Worm (Caenorhabditis elegans) whole organism, L4 larva: ENCODE measurements around the gene ret-1.

Experiments
- F26F4.8 ChIP-seq: fragments of 200-800 bp; sonication (Bioruptor generic); conservative IDR thresholded peaks from 2 replicates; pipeline ENCODE4 v1.3.6; 2022; ENCODE audit warnings: missing genetic modification characterization, missing compliant biosample characterization
- F49E8.2 ChIP-seq: sonication (generic microtip); optimal IDR thresholded peaks from 2 replicates; lab custom pipeline; 2016; ENCODE audit warnings: missing compliant biosample characterization, mild to moderate bottlenecking, missing genetic modification characterization, borderline replicate concordance
- Y5F2A.4 ChIP-seq: fragments of 200-800 bp; sonication (Bioruptor generic); optimal IDR thresholded peaks from 2 replicates; lab custom pipeline; 2018; ENCODE audit warnings: mild to moderate bottlenecking, missing genetic modification characterization, missing compliant biosample characterization
- ZK546.5 ChIP-seq, 2 experiments: sonication (generic microtip); optimal IDR thresholded peaks; 2 replicates each; lab custom pipeline; 2017; ENCODE audit warnings: missing biosample characterization in 2 of 2, missing genetic modification characterization in 2 of 2
- aha-1 ChIP-seq: fragments of 150-350 bp; peaks from one replicate; lab custom pipeline; 2014; ENCODE audit warnings: missing biosample characterization, missing genetic modification characterization
- ama-1 ChIP-seq: fragments of 150-350 bp; optimal IDR thresholded peaks from 2 replicates; lab custom pipeline; 2014; ENCODE audit warnings: inconsistent platforms, mixed read lengths
- attf-4 ChIP-seq: sonication (generic microtip); optimal IDR thresholded peaks from 3 replicates; lab custom pipeline; 2017; ENCODE audit warnings: missing biosample characterization, missing genetic modification characterization
- ceh-44 ChIP-seq: fragments of 200-800 bp; sonication (Bioruptor generic); IDR thresholded peaks from 2 replicates; pipeline ENCODE4 v1.3.6; 2022; ENCODE audit warnings: missing genetic modification reagents, missing genetic modification characterization, missing compliant biosample characterization
- cey-2 ChIP-seq: sonication (generic microtip); optimal IDR thresholded peaks from 3 replicates; lab custom pipeline; 2017; ENCODE audit warnings: missing genetic modification characterization, mild to moderate bottlenecking, missing compliant biosample characterization, antibody characterized with exemption, borderline replicate concordance; ENCODE audit not compliant: insufficient read depth
- ctbp-1 ChIP-seq: fragments of 200-800 bp; sonication (Bioruptor generic); IDR thresholded peaks from 2 replicates; pipeline ENCODE4 v1.3.6; 2022; ENCODE audit warnings: missing genetic modification reagents, missing genetic modification characterization, missing compliant biosample characterization
- daf-16 ChIP-seq, 3 experiments: sonication (generic microtip); optimal IDR thresholded peaks; 2 replicates each; lab custom pipeline; 2016 to 2017; ENCODE audit warnings: missing genetic modification characterization in 3 of 3, missing genetic modification reagents in 3 of 3, mild to moderate bottlenecking in 2 of 3, missing compliant biosample characterization in 2 of 3, missing biosample characterization in 1 of 3, moderate library complexity in 1 of 3
- daf-8 ChIP-seq: fragments of 200-800 bp; sonication (Bioruptor generic); IDR thresholded peaks from 2 replicates; pipeline ENCODE4 v1.3.6; 2022; ENCODE audit warnings: missing genetic modification characterization, missing compliant biosample characterization
- dmd-6 ChIP-seq: fragments of 200-800 bp; sonication (Bioruptor generic); IDR thresholded peaks from 2 replicates; pipeline ENCODE4 v1.3.6; 2022; ENCODE audit warnings: missing genetic modification reagents, missing genetic modification characterization, missing compliant biosample characterization
- dpl-1 ChIP-seq: fragments of 150-350 bp; optimal IDR thresholded peaks from 2 replicates; lab custom pipeline; 2014; ENCODE audit warnings: missing biosample characterization, missing genetic modification reagents, missing genetic modification characterization
- fkh-10 ChIP-seq: fragments of 150-350 bp; optimal IDR thresholded peaks from 2 replicates; lab custom pipeline; 2014; ENCODE audit warnings: missing biosample characterization, missing genetic modification reagents, missing genetic modification characterization
- fos-1 ChIP-seq: fragments of 150-350 bp; optimal IDR thresholded peaks from 2 replicates; lab custom pipeline; 2014; ENCODE audit warnings: missing biosample characterization, missing genetic modification characterization
- gei-8 ChIP-seq: fragments of 200-800 bp; sonication (Bioruptor generic); optimal IDR thresholded peaks from 2 replicates; lab custom pipeline; 2018; ENCODE audit warnings: mild to moderate bottlenecking, missing genetic modification characterization, missing compliant biosample characterization
- hlh-11 ChIP-seq: fragments of 200-800 bp; sonication (Bioruptor generic); optimal IDR thresholded peaks from 2 replicates; lab custom pipeline; 2018; ENCODE audit warnings: mild to moderate bottlenecking, missing genetic modification characterization, missing compliant biosample characterization
- jun-1 ChIP-seq: fragments of 150-350 bp; optimal IDR thresholded peaks from 2 replicates; lab custom pipeline; 2014; ENCODE audit warnings: missing biosample characterization, missing genetic modification reagents, missing genetic modification characterization
- lim-7 ChIP-seq: fragments of 200-800 bp; sonication (Bioruptor generic); IDR thresholded peaks from 2 replicates; pipeline ENCODE4 v1.3.6; 2022; ENCODE audit warnings: missing genetic modification characterization, missing compliant biosample characterization
- lin-38 ChIP-seq: fragments of 200-800 bp; sonication (Bioruptor generic); IDR thresholded peaks from 2 replicates; pipeline ENCODE4 v1.3.6; 2022; ENCODE audit warnings: missing genetic modification reagents, missing genetic modification characterization, missing compliant biosample characterization
- mdt-29 ChIP-seq: fragments of 200-800 bp; sonication (Bioruptor generic); IDR thresholded peaks from 2 replicates; pipeline ENCODE4 v1.3.6; 2022; ENCODE audit warnings: missing genetic modification reagents, missing genetic modification characterization, missing compliant biosample characterization
- mes-2 ChIP-seq: sonication (generic microtip); optimal IDR thresholded peaks from 2 replicates; lab custom pipeline; 2016; ENCODE audit warnings: missing genotype, mild to moderate bottlenecking, missing genetic modification characterization, missing compliant biosample characterization; ENCODE audit not compliant: poor library complexity, severe bottlenecking
- mxl-3 ChIP-seq: fragments of 200-800 bp; sonication (Bioruptor generic); optimal IDR thresholded peaks from 2 replicates; lab custom pipeline; 2018; ENCODE audit warnings: mild to moderate bottlenecking, missing genetic modification characterization, missing compliant biosample characterization
- nhr-102 ChIP-seq: sonication (generic microtip); optimal IDR thresholded peaks from 2 replicates; lab custom pipeline; 2016; ENCODE audit warnings: mild to moderate bottlenecking, missing genetic modification characterization, moderate library complexity, missing compliant biosample characterization
- nhr-11 ChIP-seq: fragments of 150-350 bp; optimal IDR thresholded peaks from 2 replicates; lab custom pipeline; 2014; ENCODE audit warnings: missing biosample characterization, missing genetic modification characterization
- nhr-41 ChIP-seq: fragments of 200-800 bp; sonication (Bioruptor generic); IDR thresholded peaks from 2 replicates; pipeline ENCODE4 v1.3.6; 2022; ENCODE audit warnings: missing genetic modification reagents, missing genetic modification characterization, missing compliant biosample characterization
- nhr-42 ChIP-seq: fragments of 200-800 bp; sonication (Bioruptor generic); IDR thresholded peaks from 2 replicates; pipeline ENCODE4 v1.3.6; 2022; ENCODE audit warnings: missing genetic modification characterization, missing compliant biosample characterization
- nhr-6 ChIP-seq: fragments of 150-350 bp; optimal IDR thresholded peaks from 2 replicates; lab custom pipeline; 2014; ENCODE audit warnings: missing biosample characterization, missing genetic modification characterization
- php-3 ChIP-seq: fragments of 200-800 bp; sonication (Bioruptor generic); IDR thresholded peaks from 2 replicates; pipeline ENCODE4 v1.3.6; 2022; ENCODE audit warnings: missing genetic modification reagents, missing genetic modification characterization, missing compliant biosample characterization
- rbr-2 ChIP-seq: sonication (generic microtip); optimal IDR thresholded peaks from 2 replicates; lab custom pipeline; 2016; ENCODE audit warnings: missing genotype, missing genetic modification characterization, missing compliant biosample characterization
- saeg-2 ChIP-seq: fragments of 200-800 bp; sonication (Bioruptor generic); IDR thresholded peaks from 2 replicates; pipeline ENCODE4 v1.3.6; 2022; ENCODE audit warnings: missing genetic modification reagents, missing genetic modification characterization, missing compliant biosample characterization
- set-16 ChIP-seq: fragments of 200-800 bp; sonication (Bioruptor generic); IDR thresholded peaks from 2 replicates; pipeline ENCODE4 v1.3.6; 2022; ENCODE audit warnings: missing genetic modification reagents, missing genetic modification characterization, missing compliant biosample characterization
- skn-1 ChIP-seq: fragments of 150-350 bp; optimal IDR thresholded peaks from 2 replicates; lab custom pipeline; 2014; ENCODE audit warnings: missing biosample characterization, missing genetic modification characterization
- snpc-4 ChIP-seq: fragments of 150-350 bp; optimal IDR thresholded peaks from 2 replicates; lab custom pipeline; 2014; ENCODE audit warnings: missing biosample characterization, missing genetic modification characterization
- spr-1 ChIP-seq: sonication (generic microtip); optimal IDR thresholded peaks from 2 replicates; lab custom pipeline; 2016; ENCODE audit warnings: mild to moderate bottlenecking, missing genetic modification characterization, missing compliant biosample characterization
- tag-97 ChIP-seq: fragments of 200-800 bp; sonication (Bioruptor generic); IDR thresholded peaks from 2 replicates; pipeline ENCODE4 v1.3.6; 2022; ENCODE audit warnings: missing genetic modification characterization, missing compliant biosample characterization
- unc-130 ChIP-seq: sonication (generic microtip); optimal IDR thresholded peaks from 2 replicates; lab custom pipeline; 2016; ENCODE audit warnings: missing genetic modification reagents, missing genetic modification characterization, missing compliant biosample characterization
- unc-39 ChIP-seq: sonication (generic microtip); optimal IDR thresholded peaks from 2 replicates; lab custom pipeline; 2017; ENCODE audit warnings: missing biosample characterization, missing genetic modification characterization
- unc-62 ChIP-seq, 3 experiments: fragments of 150-350 bp in 1 of 3; sonication (generic microtip); optimal IDR thresholded peaks in 2 of 3; peaks in 1 of 3; 1 replicate in 1 of 3; 2 replicates in 2 of 3; lab custom pipeline; 2014 to 2017; ENCODE audit warnings: missing biosample characterization in 3 of 3, missing genetic modification characterization in 3 of 3, missing genetic modification reagents in 3 of 3, missing genotype in 1 of 3
- vab-7 ChIP-seq: fragments of 200-800 bp; sonication (Bioruptor generic); IDR thresholded peaks from 2 replicates; pipeline ENCODE4 v1.3.6; 2022; ENCODE audit warnings: missing genetic modification reagents, missing genetic modification characterization, missing compliant biosample characterization
- zfp-3 ChIP-seq: fragments of 200-800 bp; sonication (Bioruptor generic); conservative IDR thresholded peaks from 2 replicates; pipeline ENCODE4 v1.3.6; 2022; ENCODE audit warnings: missing genetic modification reagents, missing genetic modification characterization, missing compliant biosample characterization
- zip-2 ChIP-seq: fragments of 150-350 bp; optimal IDR thresholded peaks from 2 replicates; lab custom pipeline; 2014; ENCODE audit warnings: missing biosample characterization, missing genetic modification characterization
- ztf-7 ChIP-seq: fragments of 150-350 bp; optimal IDR thresholded peaks from 2 replicates; lab custom pipeline; 2014; ENCODE audit warnings: missing biosample characterization, missing genetic modification characterization

The ret-1 gene

ce11 chrV:14876257-14876656 lies 29.0 kb upstream of the ret-1 start (continued):
- peak; percentile 35 for TF ChIP-seq rbr-2
- TF ChIP-seq tag-97 (GFP tag; lab: Robert Waterston, UW) = no peak
- TF ChIP-seq vab-7 (GFP tag; lab: Robert Waterston, UW) = peak; percentile 48; the same call in 1 of the 2 replicates
- no peak for TF ChIP-seq ZK546.5 (tag; optimal IDR thresholded peaks at IDR 0.05; lab: Kevin White, UChicago)
- peak; percentile 85 for TF ChIP-seq mes-2 (tag; lab: Kevin White, UChicago)
- no peak for TF ChIP-seq F26F4.8
- peak; percentile 36 for TF ChIP-seq mxl-3 (GFP tag; lab: Kevin White, UChicago)
- peak; percentile 93 for TF ChIP-seq aha-1 (tag; lab: Kevin White, UChicago)
- no peak for TF ChIP-seq spr-1 (tag; lab: Kevin White, UChicago)
- no peak for TF ChIP-seq nhr-11
- TF ChIP-seq unc-130 (GFP tag; lab: Kevin White, UChicago) = no peak
- no peak for TF ChIP-seq daf-8 (GFP tag; lab: Robert Waterston, UW)
- no peak for TF ChIP-seq gei-8 (GFP tag; lab: Kevin White, UChicago)
- TF ChIP-seq ama-1 (lab: Kevin White, UChicago) = no peak
- no peak for TF ChIP-seq jun-1
- no peak for TF ChIP-seq ztf-7 (tag; lab: Kevin White, UChicago)
- TF ChIP-seq ceh-44 (GFP tag; lab: Robert Waterston, UW) = peak; percentile 69; the same call in 1 of the 2 replicates
- 0 out of 2 replicates have a peak, but pooled peaks have one; percentile 19 for TF ChIP-seq ctbp-1 (GFP tag; lab: Robert Waterston, UW)
- TF ChIP-seq hlh-11 = peak; percentile 46
- TF ChIP-seq F49E8.2 (tag; lab: Kevin White, UChicago) = no peak
- TF ChIP-seq nhr-42 = 0 out of 2 replicates have a peak, but pooled peaks have one; percentile 14
- TF ChIP-seq nhr-102 (tag; lab: Kevin White, UChicago) = no peak
- TF ChIP-seq dpl-1 (GFP tag; lab: Kevin White, UChicago) = no peak
- TF ChIP-seq mdt-29 = peak; percentile 53; the same call in 1 of the 2 replicates
- no peak for TF ChIP-seq cey-2
- TF ChIP-seq php-3 = peak; percentile 35; the same call in 1 of the 2 replicates

ce11 chrV:14875371-14875770 lies 28.2 kb upstream of the ret-1 start, which contains the start of gene ZC412.5:
Gene ZC412.5 (minus strand): TSS chrV:14875471.
- TF ChIP-seq nhr-41 (GFP tag; lab: Robert Waterston, UW) (no peak), rbr-2 (no peak), fos-1 (no peak), nhr-6 (tag; lab: Kevin White, UChicago) (no peak), dmd-6 (GFP tag; lab: Robert Waterston, UW) (no peak), lim-7 (GFP tag; lab: Robert Waterston, UW) (no peak), cey-2 (no peak), zip-2 (no peak), ztf-7 (tag; lab: Kevin White, UChicago) (no peak), hlh-11 (no peak), attf-4 (tag; lab: Kevin White, UChicago) (no peak), set-16 (no peak), fkh-10 (GFP tag; lab: Kevin White, UChicago) (no peak), Y5F2A.4 (GFP tag; lab: Kevin White, UChicago) (no peak), saeg-2 (no peak), ZK546.5 (tag; optimal IDR thresholded peaks at IDR 0.05; lab: Kevin White, UChicago) (no peak), skn-1 (tag; lab: Kevin White, UChicago) (no peak), lin-38 (no peak), vab-7 (GFP tag; lab: Robert Waterston, UW) (no peak)

ce11 chrV:14871365-14871764 lies 24.2 kb upstream of the ret-1 start, which contains the start of gene ZC412.3:
Gene ZC412.3 (minus strand): TSS chrV:14871547.
- no peak for TF ChIP-seq zfp-3 (GFP tag; lab: Robert Waterston, UW)
- no peak for TF ChIP-seq unc-39
- peak in 1 of 2 experiments; percentile 60 for TF ChIP-seq daf-16 (GFP tag; optimal IDR thresholded peaks at IDR 0.05; lab: Kevin White, UChicago)
- no peak for TF ChIP-seq daf-16 (tag; optimal IDR thresholded peaks at IDR 0.05; lab: Kevin White, UChicago)
- no peak for TF ChIP-seq snpc-4 (tag; lab: Kevin White, UChicago)
- no peak for TF ChIP-seq nhr-6 (tag; lab: Kevin White, UChicago)
- peak; percentile 37 for TF ChIP-seq nhr-11
- peak in 1 of 2 experiments; percentile 10 for TF ChIP-seq unc-62 (GFP tag; optimal IDR thresholded peaks at IDR 0.05 in 1 of 2; lab: Kevin White, UChicago)
- TF ChIP-seq unc-62 (tag; optimal IDR thresholded peaks at IDR 0.05; lab: Kevin White, UChicago) = no peak
- TF ChIP-seq nhr-41 (GFP tag; lab: Robert Waterston, UW) = no peak
- TF ChIP-seq, all 104 proteins: peak for 3
